Worm (Caenorhabditis elegans) whole organism, L3 larva: ENCODE measurements around the gene T25B2.1.

Experiments used
- R02D3.7 ChIP-seq: fragments of 150-350 bp; optimal IDR thresholded peaks from 2 replicates; lab custom pipeline; 2014; ENCODE audit warnings: missing biosample characterization, missing genetic modification characterization
- aly-2 ChIP-seq: fragments of 150-350 bp; optimal IDR thresholded peaks from 2 replicates; lab custom pipeline; 2014; ENCODE audit warnings: missing biosample characterization, missing genetic modification characterization
- ama-1 ChIP-seq: fragments of 150-350 bp; optimal IDR thresholded peaks from 2 replicates; lab custom pipeline; 2018
- ceh-16 ChIP-seq: sonication (generic microtip); optimal IDR thresholded peaks from 2 replicates; lab custom pipeline; 2017; ENCODE audit warnings: missing biosample characterization, missing genetic modification characterization
- ceh-28 ChIP-seq: fragments of 150-350 bp; optimal IDR thresholded peaks from 2 replicates; lab custom pipeline; 2014; ENCODE audit warnings: missing biosample characterization, missing genetic modification reagents, missing genetic modification characterization
- ceh-82 ChIP-seq: fragments of 150-350 bp; optimal IDR thresholded peaks from 2 replicates; lab custom pipeline; 2014; ENCODE audit warnings: missing biosample characterization, missing genetic modification characterization
- daf-12 ChIP-seq: fragments of 150-350 bp; optimal IDR thresholded peaks from 2 replicates; lab custom pipeline; 2014; ENCODE audit warnings: missing biosample characterization, missing genetic modification reagents, missing genetic modification characterization
- egl-5 ChIP-seq: fragments of 150-350 bp; optimal IDR thresholded peaks from 2 replicates; lab custom pipeline; 2017; ENCODE audit warnings: missing biosample characterization, missing genetic modification reagents, missing genetic modification characterization, inconsistent platforms
- elt-1 ChIP-seq: fragments of 150-350 bp; optimal IDR thresholded peaks from 2 replicates; lab custom pipeline; 2014; ENCODE audit warnings: missing biosample characterization, missing genetic modification characterization
- elt-2 ChIP-seq: sonication (generic microtip); optimal IDR thresholded peaks from 2 replicates; lab custom pipeline; 2016; ENCODE audit warnings: missing genetic modification reagents, mild to moderate bottlenecking, missing genetic modification characterization, missing compliant biosample characterization
- fkh-10 ChIP-seq: sonication (generic microtip); optimal IDR thresholded peaks from 2 replicates; lab custom pipeline; 2017; ENCODE audit warnings: missing biosample characterization, missing genetic modification reagents, missing genetic modification characterization
- fkh-2 ChIP-seq: fragments of 150-350 bp; optimal IDR thresholded peaks from 2 replicates; lab custom pipeline; 2014; ENCODE audit warnings: missing biosample characterization, missing genetic modification reagents, missing genetic modification characterization
- fos-1 ChIP-seq: fragments of 150-350 bp; optimal IDR thresholded peaks from 2 replicates; lab custom pipeline; 2014; ENCODE audit warnings: missing biosample characterization, missing genetic modification characterization
- hmg-11 ChIP-seq: sonication (generic microtip); optimal IDR thresholded peaks from 2 replicates; lab custom pipeline; 2016; ENCODE audit warnings: missing genetic modification characterization, missing compliant biosample characterization
- jun-1 ChIP-seq: fragments of 150-350 bp; optimal IDR thresholded peaks from 2 replicates; lab custom pipeline; 2014; ENCODE audit warnings: missing biosample characterization, missing genetic modification reagents, missing genetic modification characterization
- lin-15B ChIP-seq: fragments of 150-350 bp; optimal IDR thresholded peaks from 2 replicates; lab custom pipeline; 2014; ENCODE audit warnings: missing biosample characterization, missing genetic modification characterization
- lin-39 ChIP-seq: fragments of 150-350 bp; optimal IDR thresholded peaks from 2 replicates; lab custom pipeline; 2018; ENCODE audit warnings: missing biosample characterization, missing genetic modification reagents, missing genetic modification characterization
- mdl-1 ChIP-seq: fragments of 150-350 bp; optimal IDR thresholded peaks from 2 replicates; lab custom pipeline; 2014; ENCODE audit warnings: missing biosample characterization, missing genetic modification characterization
- mml-1 ChIP-seq: fragments of 150-350 bp; sonication (generic microtip); optimal IDR thresholded peaks from 3 replicates; lab custom pipeline; 2014; ENCODE audit warnings: missing biosample characterization, missing genetic modification characterization
- nfya-1 ChIP-seq: sonication (generic microtip); optimal IDR thresholded peaks from 2 replicates; lab custom pipeline; 2017; ENCODE audit warnings: missing genetic modification characterization, mild to moderate bottlenecking, missing compliant biosample characterization, antibody characterized with exemption, moderate library complexity; ENCODE audit not compliant: insufficient read depth
- nhr-11 ChIP-seq: fragments of 150-350 bp; optimal IDR thresholded peaks from 2 replicates; lab custom pipeline; 2014; ENCODE audit warnings: missing biosample characterization, missing genetic modification characterization
- nhr-23 ChIP-seq: fragments of 150-350 bp; optimal IDR thresholded peaks from 2 replicates; lab custom pipeline; 2014; ENCODE audit warnings: missing biosample characterization, missing genetic modification reagents, missing genetic modification characterization
- nhr-28 ChIP-seq: fragments of 150-350 bp; optimal IDR thresholded peaks from 2 replicates; lab custom pipeline; 2014; ENCODE audit warnings: missing biosample characterization, missing genetic modification characterization
- nhr-67 ChIP-seq: fragments of 150-350 bp; optimal IDR thresholded peaks from 2 replicates; lab custom pipeline; 2014; ENCODE audit warnings: missing biosample characterization, missing genetic modification characterization
- nhr-76 ChIP-seq: fragments of 150-350 bp; sonication (generic microtip); optimal IDR thresholded peaks from 5 replicates; lab custom pipeline; 2014; ENCODE audit warnings: missing biosample characterization, missing genetic modification characterization
- pqm-1 ChIP-seq: fragments of 150-350 bp; optimal IDR thresholded peaks from 2 replicates; lab custom pipeline; 2017; ENCODE audit warnings: missing biosample characterization, missing genetic modification characterization, inconsistent platforms
- skn-1 ChIP-seq: fragments of 150-350 bp; optimal IDR thresholded peaks from 2 replicates; lab custom pipeline; 2014; ENCODE audit warnings: missing biosample characterization, missing genetic modification characterization
- snpc-4 ChIP-seq: fragments of 150-350 bp; optimal IDR thresholded peaks from 2 replicates; lab custom pipeline; 2014; ENCODE audit warnings: missing biosample characterization, missing genetic modification characterization
- unc-39 ChIP-seq: sonication (generic microtip); optimal IDR thresholded peaks from 4 replicates; lab custom pipeline; 2017; ENCODE audit warnings: missing biosample characterization, missing genetic modification characterization
- unc-62 ChIP-seq: fragments of 150-350 bp; sonication (generic microtip); optimal IDR thresholded peaks from 4 replicates; lab custom pipeline; 2014; ENCODE audit warnings: missing biosample characterization, missing genetic modification reagents, missing genetic modification characterization
- ztf-4 ChIP-seq: fragments of 150-350 bp; optimal IDR thresholded peaks from 2 replicates; lab custom pipeline; 2014; ENCODE audit warnings: missing biosample characterization, missing genetic modification characterization

T25B2.1 gene

DNA sequence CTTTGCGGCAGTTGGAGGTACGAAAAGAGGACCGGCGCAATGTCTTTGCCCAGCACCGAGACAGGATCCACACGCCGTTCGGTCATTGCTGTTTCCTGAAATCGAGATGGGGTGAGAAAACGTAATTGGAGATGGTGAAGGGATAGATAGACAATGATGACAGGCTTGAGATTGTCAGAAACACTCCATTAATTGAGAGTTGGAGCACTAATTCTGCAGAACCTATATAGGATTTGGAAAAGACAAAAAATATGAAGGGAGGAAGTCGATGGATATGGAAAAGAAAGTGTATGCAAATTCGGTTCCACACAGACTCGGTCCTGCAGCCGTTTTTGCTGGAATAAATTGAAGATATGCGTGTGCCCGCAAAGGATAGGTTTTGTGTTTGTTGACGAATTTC is 35.5 kb upstream of the T25B2.1 start, which contains the start of gene Y72A10A.1:
Gene Y72A10A.1, minus strand, starts transcription at position 101 of the 400 bp plus-strand sequence.
- no peak for TF ChIP-seq daf-12

DNA sequence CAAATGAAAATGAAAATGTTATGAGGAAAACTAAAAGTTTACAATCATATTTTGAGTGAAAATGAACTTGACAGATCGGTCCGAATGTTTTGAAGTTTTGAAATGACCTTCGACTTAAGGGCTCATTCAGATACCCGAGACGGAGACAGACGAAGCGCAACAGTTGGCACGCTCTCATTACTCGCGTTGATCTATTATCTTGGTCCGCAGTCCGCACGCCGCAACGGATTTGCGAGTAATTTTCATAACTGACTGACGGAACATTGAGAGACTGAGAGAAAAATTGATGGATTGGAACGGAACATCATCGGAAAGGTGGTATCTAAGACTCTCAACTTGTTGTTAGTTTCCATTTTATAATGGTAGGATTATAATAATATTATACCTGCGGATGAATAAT is 27.8 kb upstream of the T25B2.1 start:
- TF ChIP-seq daf-12, result no peak
- TF ChIP-seq lin-39 (tag; lab: Kevin White, UChicago), result peak; percentile 63

DNA sequence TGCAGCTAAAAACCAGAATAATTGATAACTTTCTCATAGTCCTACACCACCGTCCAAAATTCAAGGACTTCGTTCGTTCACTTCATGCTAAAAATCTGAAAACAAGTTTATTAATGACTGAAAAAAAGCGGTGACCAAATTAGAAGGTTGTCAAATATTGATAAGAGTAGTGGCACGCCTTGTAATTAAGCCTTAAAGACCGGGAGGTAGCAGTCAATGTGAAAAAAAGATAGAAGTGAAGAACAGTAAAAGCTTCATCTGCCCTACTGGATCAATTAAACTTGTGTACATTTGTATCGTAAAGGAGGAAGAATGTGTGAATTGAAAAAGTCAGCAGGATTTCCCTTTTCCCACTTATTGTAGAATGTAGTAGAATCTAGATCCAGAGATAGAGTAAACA is 23.3 kb upstream of the T25B2.1 start, which contains the start of gene tag-275:
Gene tag-275, minus strand, starts transcription at position 101 of the 400 bp plus-strand sequence.
- TF ChIP-seq hmg-11, result no peak
- TF ChIP-seq nfya-1 (tag; lab: Kevin White, UChicago), result no peak
- TF ChIP-seq nhr-11 (tag; lab: Kevin White, UChicago), result no peak
- no peak for TF ChIP-seq ceh-82 (tag; lab: Kevin White, UChicago)

- TF ChIP-seq skn-1, result no peak
- no peak for TF ChIP-seq jun-1 (tag; lab: Kevin White, UChicago)
- no peak for TF ChIP-seq unc-62 (GFP tag; lab: Kevin White, UChicago)
- no peak for TF ChIP-seq ama-1 (lab: Kevin White, UChicago)
- no peak for TF ChIP-seq nhr-28 (tag; lab: Kevin White, UChicago)
- TF ChIP-seq elt-2, result no peak
- no peak for TF ChIP-seq daf-12
- TF ChIP-seq fos-1, result no peak
- no peak for TF ChIP-seq mdl-1 (tag; lab: Kevin White, UChicago)
- no peak for TF ChIP-seq egl-5 (tag; lab: Kevin White, UChicago)
- TF ChIP-seq aly-2 (tag; lab: Kevin White, UChicago), result no peak
- TF ChIP-seq nhr-76, result no peak
- TF ChIP-seq elt-1 (tag; lab: Kevin White, UChicago), result no peak
- no peak for TF ChIP-seq ceh-16 (tag; lab: Kevin White, UChicago)
- TF ChIP-seq nhr-23 (tag; lab: Kevin White, UChicago), result no peak
- no peak for TF ChIP-seq R02D3.7 (tag; lab: Kevin White, UChicago)
- no peak for TF ChIP-seq unc-39 (tag; lab: Kevin White, UChicago)
- no peak for TF ChIP-seq mml-1 (tag; lab: Kevin White, UChicago)
- no peak for TF ChIP-seq snpc-4 (tag; lab: Kevin White, UChicago)
Measured at ce11 chrX:6150949-6151519, 22.7 kb upstream of the T25B2.1 start.

- peak; percentile 55 for TF ChIP-seq lin-39 (tag; lab: Kevin White, UChicago)
- TF ChIP-seq nhr-23 (tag; lab: Kevin White, UChicago), result no peak
Measured at ce11 chrX:6155436-6155835, 18.3 kb upstream of the T25B2.1 start.

ce11 chrX:6157411-6157916 is 16.3 kb upstream of the T25B2.1 start:
- TF ChIP-seq pqm-1 (tag; lab: Kevin White, UChicago), result peak; percentile 24
- peak; percentile 52 for TF ChIP-seq elt-2
- TF ChIP-seq fkh-2 (tag; lab: Kevin White, UChicago), result no peak
- TF ChIP-seq nhr-11 (tag; lab: Kevin White, UChicago), result no peak

DNA sequence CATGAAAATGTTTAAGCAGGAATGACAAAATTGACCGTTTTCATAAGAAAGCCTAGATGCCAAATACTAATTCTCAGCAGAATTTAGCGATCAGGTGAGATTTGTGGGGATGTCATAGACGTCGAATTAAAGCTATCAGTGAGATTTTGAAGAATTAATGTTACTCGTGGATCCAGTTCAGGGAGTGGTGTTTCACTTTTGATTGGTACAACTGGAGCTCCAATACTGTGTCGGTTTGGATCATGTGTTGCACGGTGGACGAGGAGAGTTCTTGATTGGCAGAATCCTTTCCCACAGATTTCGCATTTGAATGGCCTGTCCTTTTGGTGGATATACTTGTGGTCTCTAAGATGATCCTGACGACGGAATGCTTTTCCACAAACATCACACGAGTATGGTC is 14.2 kb upstream of the T25B2.1 start:
- TF ChIP-seq nhr-11 (tag; lab: Kevin White, UChicago) (no peak), ceh-82 (tag; lab: Kevin White, UChicago) (no peak), jun-1 (tag; lab: Kevin White, UChicago) (no peak), ztf-4 (tag; lab: Kevin White, UChicago) (no peak), fkh-2 (tag; lab: Kevin White, UChicago) (no peak), elt-2 (no peak), aly-2 (tag; lab: Kevin White, UChicago) (no peak), ceh-16 (tag; lab: Kevin White, UChicago) (no peak), pqm-1 (tag; lab: Kevin White, UChicago) (no peak), fos-1 (no peak), ceh-28 (tag; lab: Kevin White, UChicago) (no peak), lin-15B (no peak), fkh-10 (no peak), nhr-67 (tag; lab: Kevin White, UChicago) (no peak), ama-1 (lab: Kevin White, UChicago) (no peak), elt-1 (tag; lab: Kevin White, UChicago) (no peak), unc-62 (GFP tag; lab: Kevin White, UChicago) (no peak)
- TF ChIP-seq, all 47 proteins: peak for 0
